Worm (Caenorhabditis elegans) whole organism, midembryonic: ENCODE data around the gene slc-9B.2.

Source experiments
- cog-1 ChIP-seq: sonication (generic microtip); optimal IDR thresholded peaks from 2 replicates; lab custom pipeline; 2016; ENCODE audit warnings: missing genetic modification characterization, missing compliant biosample characterization
- flt-1 ChIP-seq: fragments of 200-800 bp; sonication (Bioruptor generic); IDR thresholded peaks from 2 replicates; pipeline ENCODE4 v1.3.6; 2022; ENCODE audit warnings: missing genetic modification characterization, missing compliant biosample characterization
- klf-2 ChIP-seq: fragments of 200-800 bp; sonication (Bioruptor generic); conservative IDR thresholded peaks from 2 replicates; pipeline ENCODE4 v1.3.6; 2022; ENCODE audit warnings: missing genetic modification reagents, missing genetic modification characterization, missing compliant biosample characterization
- med-1 ChIP-seq: sonication (generic microtip); optimal IDR thresholded peaks from 2 replicates; lab custom pipeline; 2017; ENCODE audit warnings: missing genetic modification characterization, mild to moderate bottlenecking, missing compliant biosample characterization, antibody characterized with exemption, missing genetic modification reagents; ENCODE audit not compliant: insufficient read depth
- tab-1 ChIP-seq: fragments of 200-800 bp; sonication (Bioruptor generic); IDR thresholded peaks from 2 replicates; pipeline ENCODE4 v1.3.6; 2022; ENCODE audit warnings: missing genetic modification characterization, missing compliant biosample characterization
- ztf-23 ChIP-seq: fragments of 200-800 bp; sonication (Bioruptor generic); IDR thresholded peaks from 2 replicates; pipeline ENCODE4 v1.3.6; 2022; ENCODE audit warnings: missing genetic modification reagents, missing genetic modification characterization, missing compliant biosample characterization

DNA sequence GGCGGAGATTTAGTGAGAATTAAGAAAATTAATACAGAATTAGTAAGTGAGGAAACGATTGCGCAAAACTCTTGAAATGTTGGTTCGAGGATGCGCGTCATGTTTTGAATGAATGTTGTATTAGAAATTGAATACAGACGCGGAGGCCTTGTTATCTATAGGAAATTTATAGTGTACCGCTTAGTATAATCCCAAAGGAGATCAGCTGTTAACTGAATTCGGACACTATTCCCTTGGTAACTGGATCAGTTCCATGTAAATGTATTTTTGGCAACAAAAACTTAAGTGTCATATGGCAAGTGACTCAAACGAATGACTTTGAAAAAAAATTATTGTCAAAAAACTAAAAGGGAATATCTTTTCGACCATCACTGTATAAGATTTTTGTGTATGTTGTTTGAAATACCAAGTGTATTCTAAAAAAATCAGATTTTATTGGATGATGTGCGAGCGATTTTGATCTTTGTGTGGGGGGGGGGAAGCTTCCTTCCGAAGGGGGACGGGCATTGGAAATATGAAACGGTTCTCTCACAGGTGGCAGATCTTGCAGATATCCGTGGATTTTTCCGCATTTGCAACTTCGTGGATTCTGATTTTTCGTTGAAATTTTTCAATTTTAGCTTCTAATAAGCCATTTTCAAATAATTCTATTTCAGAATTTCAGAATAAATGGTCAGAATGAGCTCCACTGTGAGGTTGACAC is 7.7 kb downstream of the slc-9B.2 start, which contains the start of the genes W08G11.5 and W08G11.1:
- TF ChIP-seq flt-1 (GFP tag; lab: Robert Waterston, UW): no peak
- TF ChIP-seq tab-1 (GFP tag; lab: Robert Waterston, UW): no peak
- TF ChIP-seq cog-1: no peak
- no peak for TF ChIP-seq klf-2 (GFP tag; lab: Robert Waterston, UW)
- no peak for TF ChIP-seq ztf-23
- no peak for TF ChIP-seq med-1
